Worm (Caenorhabditis elegans) whole organism, L1 larva: ENCODE measurements around the gene fbxa-67.

Source experiments
- isw-1 ChIP-seq: fragments of 200-800 bp; sonication (Bioruptor generic); IDR thresholded peaks from 2 replicates; pipeline ENCODE4 v1.3.6; 2022; ENCODE audit warnings: missing genetic modification characterization, missing compliant biosample characterization
- lsy-2 ChIP-seq, 2 experiments: fragments of 150-350 bp; optimal IDR thresholded peaks; 2 replicates each; lab custom pipeline; 2014; ENCODE audit warnings: missing biosample characterization in 2 of 2, missing genetic modification characterization in 2 of 2
- nhr-11 ChIP-seq: fragments of 150-350 bp; optimal IDR thresholded peaks from 2 replicates; lab custom pipeline; 2014; ENCODE audit warnings: missing biosample characterization, missing genetic modification characterization
- skn-1 ChIP-seq: fragments of 150-350 bp; optimal IDR thresholded peaks from 2 replicates; lab custom pipeline; 2014; ENCODE audit warnings: missing biosample characterization, missing genetic modification characterization
- swsn-7 ChIP-seq: sonication (generic microtip); optimal IDR thresholded peaks from 2 replicates; lab custom pipeline; 2016; ENCODE audit warnings: missing genetic modification characterization, missing compliant biosample characterization
- unc-62 ChIP-seq: fragments of 150-350 bp; optimal IDR thresholded peaks from 2 replicates; lab custom pipeline; 2014; ENCODE audit warnings: missing biosample characterization, missing genetic modification reagents, missing genetic modification characterization
- vab-15 ChIP-seq: sonication (generic microtip); optimal IDR thresholded peaks from 2 replicates; lab custom pipeline; 2017; ENCODE audit warnings: missing genotype, mild to moderate bottlenecking, missing genetic modification characterization, missing compliant biosample characterization
- zag-1 ChIP-seq: fragments of 150-350 bp; optimal IDR thresholded peaks from 2 replicates; lab custom pipeline; 2014; ENCODE audit warnings: missing biosample characterization, missing genetic modification characterization

- TF ChIP-seq vab-15 (tag; lab: Kevin White, UChicago) (no peak), swsn-7 (tag; lab: Kevin White, UChicago) (no peak), zag-1 (tag; lab: Kevin White, UChicago) (no peak), unc-62 (GFP tag; lab: Kevin White, UChicago) (no peak), skn-1 (tag; lab: Kevin White, UChicago) (no peak), nhr-11 (tag; lab: Kevin White, UChicago) (no peak), lsy-2 (tag; optimal IDR thresholded peaks at IDR 0.05; lab: Kevin White, UChicago) (no peak), isw-1 (GFP tag; lab: Robert Waterston, UW) (no peak)
Measured at ce11 chrIII:938569-938968, 11.9 kb downstream of the fbxa-67 start, which contains the start of gene fbxa-22.
